Fruit fly (Drosophila melanogaster) whole organism, embryonic: Measurements from ENCODE around the gene CG33668.
"Not testable (repeated sequence)": the region's sequence is repeated elsewhere in the genome, so short reads cannot be mapped to it uniquely, and the experiment has no call there.

Experiments used
- ATbp ChIP-seq: fragments of 200-800 bp; sonication (Bioruptor generic); optimal IDR thresholded peaks from 2 replicates; lab custom pipeline; 2017; ENCODE audit warnings: missing biosample characterization, mild to moderate bottlenecking, missing genetic modification characterization, missing genetic modification reagents
- CG11695 ChIP-seq: fragments of 200-800 bp; sonication (Bioruptor generic); IDR thresholded peaks from 3 replicates; pipeline ENCODE4 v1.3.6; 2022; ENCODE audit warnings: missing biosample characterization, missing genetic modification characterization
- CG12071 ChIP-seq: fragments of 200-800 bp; sonication (Bioruptor generic); optimal IDR thresholded peaks from 3 replicates; lab custom pipeline; 2018; ENCODE audit warnings: missing biosample characterization, mild to moderate bottlenecking, missing genetic modification characterization
- CG12219 ChIP-seq: fragments of 200-800 bp; sonication (Bioruptor generic); optimal IDR thresholded peaks from 3 replicates; lab custom pipeline; 2018; ENCODE audit warnings: missing biosample characterization, mild to moderate bottlenecking, missing genetic modification characterization
- CG12942 ChIP-seq: fragments of 200-800 bp; sonication (Bioruptor generic); optimal IDR thresholded peaks from 3 replicates; lab custom pipeline; 2016; ENCODE audit warnings: missing biosample characterization, missing genetic modification characterization
- CG15269 ChIP-seq: fragments of 200-800 bp; sonication (Bioruptor generic); optimal IDR thresholded peaks from 2 replicates; lab custom pipeline; 2018; ENCODE audit warnings: missing biosample characterization, mild to moderate bottlenecking, missing genetic modification characterization, moderate library complexity
- CG17612 ChIP-seq: fragments of 200-800 bp; sonication (Bioruptor generic); IDR thresholded peaks from 2 replicates; pipeline ENCODE4 v1.3.6; 2022; ENCODE audit warnings: missing biosample characterization, missing genetic modification characterization
- CG1832 ChIP-seq: fragments of 200-800 bp; sonication (Bioruptor generic); optimal IDR thresholded peaks from 2 replicates; lab custom pipeline; 2017; ENCODE audit warnings: missing biosample characterization, mild to moderate bottlenecking, missing genetic modification characterization, inconsistent platforms
- CG2889 ChIP-seq: fragments of 200-800 bp; sonication (Bioruptor generic); IDR thresholded peaks from 3 replicates; pipeline ENCODE4 v1.3.6; 2022; ENCODE audit warnings: missing biosample characterization, missing genetic modification characterization
- CG3065 ChIP-seq: fragments of 200-800 bp; sonication (Bioruptor generic); optimal IDR thresholded peaks from 2 replicates; lab custom pipeline; 2016; ENCODE audit warnings: missing biosample characterization, missing genetic modification characterization
- CG3281 ChIP-seq: fragments of 200-800 bp; sonication (Bioruptor generic); optimal IDR thresholded peaks from 3 replicates; lab custom pipeline; 2017; ENCODE audit warnings: missing biosample characterization, mild to moderate bottlenecking, missing genetic modification characterization
- CG3838 ChIP-seq: fragments of 200-800 bp; sonication (Bioruptor generic); optimal IDR thresholded peaks from 3 replicates; lab custom pipeline; 2016; ENCODE audit warnings: missing biosample characterization, missing genetic modification characterization
- CG4424 ChIP-seq: fragments of 200-800 bp; sonication (Bioruptor generic); optimal IDR thresholded peaks from 3 replicates; lab custom pipeline; 2016; ENCODE audit warnings: missing biosample characterization, missing genetic modification characterization
- CG7556 ChIP-seq: fragments of 200-800 bp; sonication (Bioruptor generic); optimal IDR thresholded peaks from 2 replicates; lab custom pipeline; 2017; ENCODE audit warnings: missing biosample characterization, mild to moderate bottlenecking, missing genetic modification characterization
- CG7786 ChIP-seq: fragments of 200-800 bp; sonication (Bioruptor generic); optimal IDR thresholded peaks from 2 replicates; lab custom pipeline; 2016; ENCODE audit warnings: missing biosample characterization, missing genetic modification characterization
- CG7839 ChIP-seq: fragments of 200-800 bp; sonication (Bioruptor generic); optimal IDR thresholded peaks from 3 replicates; lab custom pipeline; 2018; ENCODE audit warnings: missing biosample characterization, mild to moderate bottlenecking, missing genetic modification characterization, moderate library complexity
- CG8290 ChIP-seq, 3 experiments: fragments of 200-800 bp; sonication (Bioruptor generic); optimal IDR thresholded peaks; 2 replicates each; lab custom pipeline; 2016 to 2019; ENCODE audit warnings: missing biosample characterization in 3 of 3, missing genetic modification characterization in 3 of 3, mild to moderate bottlenecking in 2 of 3, moderate library complexity in 1 of 3
- Ets65A ChIP-seq: fragments of 200-800 bp; sonication (Bioruptor generic); peaks from one replicate; lab custom pipeline; 2016; ENCODE audit warnings: missing biosample characterization, missing genetic modification characterization
- HLH3B ChIP-seq: fragments of 200-800 bp; sonication (Bioruptor generic); IDR thresholded peaks from 2 replicates; pipeline ENCODE4 v1.3.6; 2022; ENCODE audit warnings: missing biosample characterization, missing genetic modification characterization
- Jarid2 ChIP-seq: fragments of 200-800 bp; sonication (Bioruptor generic); optimal IDR thresholded peaks from 3 replicates; lab custom pipeline; 2017; ENCODE audit warnings: mild to moderate bottlenecking, missing biosample characterization, missing genetic modification reagents, missing genetic modification characterization
- Lhr ChIP-seq: fragments of 200-800 bp; sonication (Bioruptor generic); optimal IDR thresholded peaks from 3 replicates; lab custom pipeline; 2017; ENCODE audit warnings: mild to moderate bottlenecking, missing biosample characterization, missing genetic modification reagents, missing genetic modification characterization
- Lim3 ChIP-seq: fragments of 200-800 bp; sonication (Bioruptor generic); IDR thresholded peaks from 2 replicates; pipeline ENCODE4 v1.3.6; 2022; ENCODE audit warnings: missing biosample characterization, missing genetic modification characterization
- Meics ChIP-seq: fragments of 200-800 bp; sonication (Bioruptor generic); optimal IDR thresholded peaks from 2 replicates; lab custom pipeline; 2017; ENCODE audit warnings: missing biosample characterization, mild to moderate bottlenecking, missing genetic modification characterization
- Nf-YC ChIP-seq: fragments of 200-800 bp; optimal IDR thresholded peaks from 3 replicates; lab custom pipeline; 2019; ENCODE audit warnings: missing biosample characterization, mild to moderate bottlenecking, missing genetic modification characterization, moderate library complexity
- NfI ChIP-seq: fragments of 200-800 bp; sonication (Bioruptor generic); optimal IDR thresholded peaks from 3 replicates; lab custom pipeline; 2018; ENCODE audit warnings: missing biosample characterization, mild to moderate bottlenecking, missing genetic modification characterization, moderate library complexity
- Sin3A ChIP-seq: fragments of >200 bp; optimal IDR thresholded peaks from 2 replicates; lab custom pipeline; 2018
- al ChIP-seq: fragments of 200-800 bp; sonication (Bioruptor generic); IDR thresholded peaks from 2 replicates; pipeline ENCODE4 v1.3.6; 2022; ENCODE audit warnings: missing biosample characterization, missing genetic modification characterization
- ato ChIP-seq: fragments of 200-800 bp; sonication (Bioruptor generic); IDR thresholded peaks from 2 replicates; pipeline ENCODE4 v1.3.6; 2022; ENCODE audit warnings: missing biosample characterization, missing genetic modification characterization; ENCODE audit not compliant: partially characterized antibody
- cato ChIP-seq: fragments of 200-800 bp; sonication (Bioruptor generic); optimal IDR thresholded peaks from 2 replicates; lab custom pipeline; 2016; ENCODE audit warnings: missing biosample characterization, missing genetic modification characterization, borderline replicate concordance
- corto ChIP-seq: fragments of 200-800 bp; sonication (Bioruptor generic); optimal IDR thresholded peaks from 2 replicates; lab custom pipeline; 2016; ENCODE audit warnings: missing biosample characterization, mild to moderate bottlenecking, missing genetic modification characterization, moderate library complexity
- crp ChIP-seq, 2 experiments: fragments of 200-800 bp; sonication (Bioruptor generic); optimal IDR thresholded peaks; 2 replicates in 1 of 2; 3 replicates in 1 of 2; lab custom pipeline; 2017; ENCODE audit warnings: missing biosample characterization in 2 of 2, missing genetic modification characterization in 2 of 2, mild to moderate bottlenecking in 1 of 2, moderate library complexity in 1 of 2
- en ChIP-seq: fragments of 200-800 bp; sonication (Bioruptor generic); optimal IDR thresholded peaks from 2 replicates; lab custom pipeline; 2016; ENCODE audit warnings: missing biosample characterization, missing genetic modification characterization
- eve ChIP-seq, 2 experiments: fragments of >200 bp; optimal IDR thresholded peaks; 2 replicates each; lab custom pipeline; 2017; ENCODE audit warnings: missing biosample characterization in 2 of 2, missing genetic modification characterization in 2 of 2
- fd96Cb ChIP-seq: fragments of 200-800 bp; sonication (Bioruptor generic); optimal IDR thresholded peaks from 2 replicates; lab custom pipeline; 2018; ENCODE audit warnings: missing biosample characterization, mild to moderate bottlenecking, missing genetic modification characterization, moderate library complexity
- hbn ChIP-seq: fragments of 200-800 bp; sonication (Bioruptor generic); IDR thresholded peaks from 2 replicates; pipeline ENCODE4 v1.3.6; 2022; ENCODE audit warnings: missing biosample characterization, missing genetic modification characterization; ENCODE audit not compliant: partially characterized antibody
- klu ChIP-seq: fragments of 200-800 bp; sonication (Bioruptor generic); IDR thresholded peaks from 2 replicates; pipeline ENCODE4 v1.3.6; 2022; ENCODE audit warnings: missing biosample characterization, missing genetic modification characterization
- pan ChIP-seq, 4 experiments: fragments of >200 bp in 3 of 4; fragments of 200-800 bp in 1 of 4; sonication (Bioruptor generic) in 1 of 4; optimal IDR thresholded peaks in 3 of 4; IDR thresholded peaks in 1 of 4; 2 replicates each; pipeline versions ENCODE4 v1.3.6 to Lab custom; 2017 to 2022; ENCODE audit warnings: missing biosample characterization in 2 of 4, missing genetic modification characterization in 2 of 4, mixed read lengths in 1 of 4
- pita ChIP-seq: fragments of 200-800 bp; sonication (Bioruptor generic); optimal IDR thresholded peaks from 2 replicates; lab custom pipeline; 2017; ENCODE audit warnings: missing biosample characterization, mild to moderate bottlenecking, missing genetic modification characterization

CG33668 gene

dm6 chrX:6439495-6439894, 20.3 kb upstream of the CG33668 start (continued):
- no peak for TF ChIP-seq CG7786
- TF ChIP-seq CG15269 (tag; lab: Kevin White, UChicago), result peak; percentile 14
- peak; percentile 22 for TF ChIP-seq CG4424 (GFP tag; lab: Kevin White, UChicago)
- TF ChIP-seq CG11695, result 0 out of 3 replicates have a peak, but pooled peaks have one; percentile 53
- no peak for TF ChIP-seq Nf-YC (tag; lab: Kevin White, UChicago)
- peak; percentile 61 for TF ChIP-seq CG3281
- TF ChIP-seq CG12071 (GFP tag; lab: Kevin White, UChicago), result peak; percentile 11
- no peak for TF ChIP-seq hbn (GFP tag; lab: Robert Waterston, UW)
- TF ChIP-seq NfI (GFP tag; lab: Kevin White, UChicago), result no peak
- peak; percentile 73 for TF ChIP-seq Meics (GFP tag; lab: Kevin White, UChicago)
- no peak for TF ChIP-seq cato (GFP tag; lab: Kevin White, UChicago)
- no peak for TF ChIP-seq en (GFP tag; lab: Kevin White, UChicago)
- no peak for TF ChIP-seq CG12942
- no peak for TF ChIP-seq Ets65A (GFP tag; lab: Kevin White, UChicago)
- peak; percentile 1 for TF ChIP-seq ATbp (GFP tag; lab: Kevin White, UChicago)
- no peak for TF ChIP-seq pita (GFP tag; lab: Kevin White, UChicago)
- TF ChIP-seq Lim3 (GFP tag; lab: Robert Waterston, UW), result peak; percentile 37; the same call in 1 of the 2 replicates
- no peak for TF ChIP-seq ato (GFP tag; lab: Robert Waterston, UW)
- no peak for TF ChIP-seq corto (GFP tag; lab: Kevin White, UChicago)
- TF ChIP-seq HLH3B, result peak; percentile 47; the same call in 1 of the 2 replicates
- no peak for TF ChIP-seq Lhr
- no peak for TF ChIP-seq CG2889 (GFP tag; lab: Robert Waterston, UW)
- no peak for TF ChIP-seq CG8290 (GFP tag; optimal IDR thresholded peaks at IDR 0.05; lab: Kevin White, UChicago)
- peak in 1 of 2 experiments; percentile 30 for TF ChIP-seq CG8290 (tag; optimal IDR thresholded peaks at IDR 0.05; lab: Kevin White, UChicago)
- no peak for TF ChIP-seq eve (GFP tag; optimal IDR thresholded peaks at IDR 0.05; lab: Kevin White, UChicago)
- peak; percentile 18 for TF ChIP-seq CG12219 (GFP tag; lab: Kevin White, UChicago)
- no peak for TF ChIP-seq fd96Cb (tag; lab: Kevin White, UChicago)
- no peak for TF ChIP-seq crp (GFP tag; optimal IDR thresholded peaks at IDR 0.05; lab: Kevin White, UChicago)
- no peak for TF ChIP-seq CG1832
- TF ChIP-seq CG7556 (GFP tag; lab: Kevin White, UChicago), result peak; percentile 18
- no peak for TF ChIP-seq CG3838
- TF ChIP-seq CG7839 (tag; lab: Kevin White, UChicago), result peak; percentile 56
- no peak for TF ChIP-seq pan (optimal IDR thresholded peaks at IDR 0.05; lab: Kevin White, UChicago)
- TF ChIP-seq pan (GFP tag; optimal IDR thresholded peaks at IDR 0.05 in 1 of 2, IDR thresholded peaks at IDR 0.05 in 1 of 2), result peak in 1 of 2 experiments; percentile 76
- peak; percentile 37; the same call in 1 of the 2 replicates for TF ChIP-seq al
- 0 out of 2 replicates have a peak, but pooled peaks have one; percentile 31 for TF ChIP-seq CG17612
- TF ChIP-seq CG3065 (GFP tag; lab: Kevin White, UChicago), result no peak
- TF ChIP-seq, all 482 proteins: peak for 144

- TF ChIP-seq Jarid2 (GFP tag; lab: Kevin White, UChicago); Sin3A (lab: Kevin White, UChicago); klu (GFP tag; lab: Robert Waterston, UW): not testable (repeated sequence)
These were observed 19.2 kb downstream of the CG33668 start, which contains the start of gene CG33669 for dm6 chrX:6400000-6400399. Gene CG33669 (minus strand): TSS chrX:6400100.
